Worm (Caenorhabditis elegans): ENCODE data around the gene srh-2.

ce11 chrV:679663-680062 lies 48.4 kb upstream of the srh-2 start, which contains the start of gene srx-22:
- TF ChIP-seq unc-42 (tag; optimal IDR thresholded peaks at IDR 0.05) (no peak), pha-4 (tag; optimal IDR thresholded peaks at IDR 0.05) (no peak), rnt-1 (tag; optimal IDR thresholded peaks at IDR 0.05) (no peak), ama-1 (optimal IDR thresholded peaks at IDR 0.05) (no peak), T23F11.4 (GFP tag; optimal IDR thresholded peaks at IDR 0.05) (no peak)

Measured in whole organism, late embryonic.